1 fruit fly cellular context compared by ENCODE assay signal in the genomic region with DNA sequence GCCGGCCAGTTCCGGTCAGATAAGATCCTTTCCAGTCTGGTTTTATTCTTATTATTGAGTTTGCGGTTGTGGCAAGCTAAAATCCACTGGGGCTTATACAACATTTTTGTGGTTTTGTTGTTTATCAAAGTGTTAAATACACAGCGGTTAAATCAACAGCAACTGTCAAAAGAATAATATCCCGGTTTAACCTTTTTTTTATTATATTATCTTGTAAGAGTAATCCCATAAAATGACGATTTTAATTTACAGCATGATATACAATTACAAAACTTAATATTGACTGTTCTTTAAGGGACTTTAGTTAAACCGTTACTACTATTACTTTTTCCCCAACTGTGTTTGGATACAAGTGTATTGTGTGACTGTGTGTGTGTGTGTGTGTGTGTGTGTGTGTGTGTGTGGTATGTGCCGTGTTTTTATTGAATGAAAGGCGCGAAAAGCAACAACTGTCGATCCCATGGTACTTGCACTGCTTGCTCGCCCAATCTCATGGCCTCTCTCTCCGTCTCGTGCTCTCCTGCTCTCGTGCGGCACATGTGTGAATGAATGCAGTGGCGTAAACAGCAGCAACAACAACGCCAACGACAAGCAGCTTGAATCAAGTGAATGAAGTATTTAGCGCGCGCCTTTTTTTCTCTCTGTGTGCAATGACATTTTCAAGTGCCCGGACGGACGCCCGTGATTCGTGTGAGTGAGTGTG.
TF ChIP-seq lines count a peak whose summit lies in the region.

No protein-coding gene starts in this region.

TF ChIP-seq in whole organism, embryonic, 481 proteins besides CTCF, POLR2A, EP300 and RAD21 (continued from another document and continues in another):
- no peak for TF ChIP-seq ash1 (GFP tag; optimal IDR thresholded peaks at IDR 0.05; lab: Kevin White, UChicago)
- peak; percentile 45; the same call in 1 of the 2 replicates for TF ChIP-seq Ada2b (GFP tag; IDR thresholded peaks at IDR 0.05; lab: Robert Waterston, UW)
- no peak for TF ChIP-seq CG15073 (GFP tag; optimal IDR thresholded peaks at IDR 0.05; lab: Kevin White, UChicago)
- TF ChIP-seq luna (GFP tag; optimal IDR thresholded peaks at IDR 0.05; lab: Kevin White, UChicago): no peak
- no peak for TF ChIP-seq seq (GFP tag; IDR thresholded peaks at IDR 0.05; lab: Robert Waterston, UW)
- no peak for TF ChIP-seq Doc2 (GFP tag; IDR thresholded peaks at IDR 0.05; lab: Robert Waterston, UW)
- no peak for TF ChIP-seq CG8478 (optimal IDR thresholded peaks at IDR 0.05; lab: Kevin White, UChicago)
- no peak for TF ChIP-seq CG6272 (GFP tag; IDR thresholded peaks at IDR 0.05; lab: Robert Waterston, UW)
- TF ChIP-seq Deaf1 (tag; optimal IDR thresholded peaks at IDR 0.05; lab: Kevin White, UChicago): peak; percentile 10
- TF ChIP-seq TFAM (GFP tag; optimal IDR thresholded peaks at IDR 0.05; lab: Kevin White, UChicago): no peak
- TF ChIP-seq Dref (GFP tag; IDR thresholded peaks at IDR 0.05; lab: Robert Waterston, UW): no peak
- TF ChIP-seq nau (GFP tag; optimal IDR thresholded peaks at IDR 0.05; lab: Kevin White, UChicago): peak; percentile 22
- no peak for TF ChIP-seq CG1647 (GFP tag; optimal IDR thresholded peaks at IDR 0.05; lab: Kevin White, UChicago)
- TF ChIP-seq ewg (GFP tag; optimal IDR thresholded peaks at IDR 0.05; lab: Kevin White, UChicago): no peak
- TF ChIP-seq exex (tag; optimal IDR thresholded peaks at IDR 0.05; lab: Kevin White, UChicago): no peak
- no peak for TF ChIP-seq Oaz (GFP tag; IDR thresholded peaks at IDR 0.05; lab: Robert Waterston, UW)
- peak; percentile 12 for TF ChIP-seq Fer1 (GFP tag; optimal IDR thresholded peaks at IDR 0.05; lab: Kevin White, UChicago)
- TF ChIP-seq fru (optimal IDR thresholded peaks at IDR 0.05; lab: Kevin White, UChicago): no peak
- no peak for TF ChIP-seq CG3847 (GFP tag; IDR thresholded peaks at IDR 0.05; lab: Robert Waterston, UW)
- no peak for TF ChIP-seq pho (GFP tag; optimal IDR thresholded peaks at IDR 0.05; lab: Kevin White, UChicago)
- no peak for TF ChIP-seq Hmr (GFP tag; optimal IDR thresholded peaks at IDR 0.05; lab: Kevin White, UChicago)
- no peak for TF ChIP-seq CG10147 (GFP tag; optimal IDR thresholded peaks at IDR 0.05; lab: Kevin White, UChicago)
- TF ChIP-seq Ets65A (GFP tag; lab: Kevin White, UChicago): no peak
- TF ChIP-seq phol (tag; optimal IDR thresholded peaks at IDR 0.05; lab: Kevin White, UChicago): peak; percentile 2
- no peak for TF ChIP-seq Mes4 (GFP tag; optimal IDR thresholded peaks at IDR 0.05; lab: Kevin White, UChicago)
- no peak for TF ChIP-seq sima (GFP tag; optimal IDR thresholded peaks at IDR 0.05; lab: Kevin White, UChicago)
- TF ChIP-seq CG2202 (tag; optimal IDR thresholded peaks at IDR 0.05; lab: Kevin White, UChicago): no peak
- TF ChIP-seq lola (GFP tag; optimal IDR thresholded peaks at IDR 0.05; lab: Kevin White, UChicago): no peak
- TF ChIP-seq Chrac-16 (GFP tag; optimal IDR thresholded peaks at IDR 0.05; lab: Kevin White, UChicago): no peak
- no peak for TF ChIP-seq sna (GFP tag; IDR thresholded peaks at IDR 0.05; lab: Robert Waterston, UW; ENCODE audit: partially characterized antibody)
- TF ChIP-seq vnd (GFP tag; IDR thresholded peaks at IDR 0.05; lab: Robert Waterston, UW; ENCODE audit: partially characterized antibody): peak; percentile 57
- no peak for TF ChIP-seq CG13624 (GFP tag; optimal IDR thresholded peaks at IDR 0.05; lab: Kevin White, UChicago)
- no peak for TF ChIP-seq ATbp (GFP tag; optimal IDR thresholded peaks at IDR 0.05; lab: Kevin White, UChicago)
- TF ChIP-seq CG12659 (GFP tag; optimal IDR thresholded peaks at IDR 0.05; lab: Kevin White, UChicago): peak; percentile 1
- TF ChIP-seq CG16863 (GFP tag; optimal IDR thresholded peaks at IDR 0.05; lab: Kevin White, UChicago): no peak
- TF ChIP-seq BtbVII (GFP tag; optimal IDR thresholded peaks at IDR 0.05; lab: Kevin White, UChicago): no peak
- no peak for TF ChIP-seq Stat92E (GFP tag; optimal IDR thresholded peaks at IDR 0.05; lab: Kevin White, UChicago)
- TF ChIP-seq CG2120 (GFP tag; optimal IDR thresholded peaks at IDR 0.05; lab: Kevin White, UChicago): peak; percentile 1
- no peak for TF ChIP-seq tx (GFP tag; optimal IDR thresholded peaks at IDR 0.05; lab: Kevin White, UChicago)
- TF ChIP-seq sug (tag; optimal IDR thresholded peaks at IDR 0.05; lab: Kevin White, UChicago): no peak
- no peak for TF ChIP-seq ttk (GFP tag; IDR thresholded peaks at IDR 0.05; lab: Robert Waterston, UW)
- peak; percentile 94 for TF ChIP-seq zf30C (GFP tag; optimal IDR thresholded peaks at IDR 0.05; lab: Kevin White, UChicago)
- no peak for TF ChIP-seq Dip3 (GFP tag; optimal IDR thresholded peaks at IDR 0.05; lab: Kevin White, UChicago)
- peak; percentile 27 for TF ChIP-seq CG15269 (tag; optimal IDR thresholded peaks at IDR 0.05; lab: Kevin White, UChicago)
- TF ChIP-seq insv (GFP tag; optimal IDR thresholded peaks at IDR 0.05; lab: Kevin White, UChicago): no peak
- TF ChIP-seq bowl (GFP tag; IDR thresholded peaks at IDR 0.05; lab: Robert Waterston, UW): no peak
- TF ChIP-seq trem (tag; optimal IDR thresholded peaks at IDR 0.05; lab: Kevin White, UChicago): no peak
- TF ChIP-seq Hey (tag; optimal IDR thresholded peaks at IDR 0.05; lab: Kevin White, UChicago): no peak
- no peak for TF ChIP-seq her (GFP tag; optimal IDR thresholded peaks at IDR 0.05; lab: Kevin White, UChicago)
- no peak for TF ChIP-seq Optix (GFP tag; IDR thresholded peaks at IDR 0.05; lab: Robert Waterston, UW)
- TF ChIP-seq sr (GFP tag; IDR thresholded peaks at IDR 0.05; lab: Robert Waterston, UW): no peak; the same call in 2 of the 3 replicates
- TF ChIP-seq ara (GFP tag; IDR thresholded peaks at IDR 0.05; lab: Robert Waterston, UW): no peak
- no peak for TF ChIP-seq croc (GFP tag; conservative IDR thresholded peaks at IDR 0.05; lab: Robert Waterston, UW)
- TF ChIP-seq CG31441 (GFP tag; IDR thresholded peaks at IDR 0.05; lab: Robert Waterston, UW): peak; percentile 44; the same call in 1 of the 2 replicates
- TF ChIP-seq CkIIα-i1 (GFP tag; IDR thresholded peaks at IDR 0.05; lab: Robert Waterston, UW): no peak
- TF ChIP-seq toy (GFP tag; IDR thresholded peaks at IDR 0.05; lab: Robert Waterston, UW): no peak
- no peak for TF ChIP-seq Atf-2 (GFP tag; optimal IDR thresholded peaks at IDR 0.05; lab: Kevin White, UChicago)
- TF ChIP-seq caup (GFP tag; optimal IDR thresholded peaks at IDR 0.05; lab: Kevin White, UChicago; ENCODE audit: severe bottlenecking): no peak
- no peak for TF ChIP-seq CG32532 (GFP tag; IDR thresholded peaks at IDR 0.05; lab: Robert Waterston, UW)
- TF ChIP-seq CG10979 (tag; optimal IDR thresholded peaks at IDR 0.05; lab: Kevin White, UChicago): no peak
- no peak for TF ChIP-seq unc-4 (GFP tag; IDR thresholded peaks at IDR 0.05; lab: Robert Waterston, UW; ENCODE audit: partially characterized antibody)
- no peak for TF ChIP-seq danr (GFP tag; IDR thresholded peaks at IDR 0.05; lab: Robert Waterston, UW)
- TF ChIP-seq CG8388 (GFP tag; optimal IDR thresholded peaks at IDR 0.05; lab: Kevin White, UChicago): no peak
- no peak for TF ChIP-seq Gug (GFP tag; IDR thresholded peaks at IDR 0.05; lab: Robert Waterston, UW)
- TF ChIP-seq CG1233 (GFP tag; optimal IDR thresholded peaks at IDR 0.05; lab: Kevin White, UChicago): no peak
- peak; percentile 47 for TF ChIP-seq unpg (GFP tag; optimal IDR thresholded peaks at IDR 0.05; lab: Kevin White, UChicago)
- no peak for TF ChIP-seq CG2129 (GFP tag; IDR thresholded peaks at IDR 0.05; lab: Robert Waterston, UW; ENCODE audit: partially characterized antibody)
- TF ChIP-seq CG13775 (GFP tag; optimal IDR thresholded peaks at IDR 0.05; lab: Kevin White, UChicago): no peak
- no peak; the same call in 2 of the 3 replicates for TF ChIP-seq zen2 (GFP tag; IDR thresholded peaks at IDR 0.05; lab: Robert Waterston, UW; ENCODE audit: partially characterized antibody)
- no peak; the same call in 1 of the 2 replicates for TF ChIP-seq rib (GFP tag; IDR thresholded peaks at IDR 0.05; lab: Robert Waterston, UW)
- no peak for TF ChIP-seq Lpt (GFP tag; optimal IDR thresholded peaks at IDR 0.05; lab: Kevin White, UChicago)
- no peak for TF ChIP-seq Fer2 (tag; optimal IDR thresholded peaks at IDR 0.05; lab: Kevin White, UChicago)
- TF ChIP-seq tll (GFP tag; optimal IDR thresholded peaks at IDR 0.05; lab: Kevin White, UChicago): peak in 1 of 2 experiments; percentile 42
- TF ChIP-seq CG3065 (GFP tag; optimal IDR thresholded peaks at IDR 0.05; lab: Kevin White, UChicago): no peak
- TF ChIP-seq salm (tag; optimal IDR thresholded peaks at IDR 0.05; lab: Kevin White, UChicago): no peak
- TF ChIP-seq eve (GFP tag; optimal IDR thresholded peaks at IDR 0.05; lab: Kevin White, UChicago): no peak
- no peak for TF ChIP-seq Vsx1 (GFP tag; optimal IDR thresholded peaks at IDR 0.05; lab: Kevin White, UChicago)
- TF ChIP-seq bsh (GFP tag; optimal IDR thresholded peaks at IDR 0.05; lab: Kevin White, UChicago): peak in 1 of 2 experiments; percentile 30
- TF ChIP-seq CG17802 (tag; optimal IDR thresholded peaks at IDR 0.05; lab: Kevin White, UChicago): no peak
- TF ChIP-seq hbn (GFP tag; IDR thresholded peaks at IDR 0.05; lab: Robert Waterston, UW; ENCODE audit: partially characterized antibody): no peak
- no peak for TF ChIP-seq CG7987 (GFP tag; optimal IDR thresholded peaks at IDR 0.05; lab: Kevin White, UChicago)
- TF ChIP-seq eyg (GFP tag; optimal IDR thresholded peaks at IDR 0.05; lab: Kevin White, UChicago): no peak
- TF ChIP-seq CG7372 (GFP tag; IDR thresholded peaks at IDR 0.05; lab: Robert Waterston, UW): no peak
- TF ChIP-seq mld (GFP tag; IDR thresholded peaks at IDR 0.05; lab: Robert Waterston, UW; ENCODE audit: partially characterized antibody): no peak
- peak; percentile 7 for TF ChIP-seq kay (GFP tag; optimal IDR thresholded peaks at IDR 0.05; lab: Kevin White, UChicago)
- TF ChIP-seq Sry-β (GFP tag; optimal IDR thresholded peaks at IDR 0.05; lab: Kevin White, UChicago): no peak
- peak; percentile 64 for TF ChIP-seq gem (tag; optimal IDR thresholded peaks at IDR 0.05; lab: Kevin White, UChicago)
- TF ChIP-seq Rfx (GFP tag; IDR thresholded peaks at IDR 0.05; lab: Robert Waterston, UW): peak; percentile 22; the same call in 1 of the 2 replicates
- TF ChIP-seq nerfin-1 (tag; optimal IDR thresholded peaks at IDR 0.05; lab: Kevin White, UChicago): no peak
- no peak for TF ChIP-seq CG12391 (tag; optimal IDR thresholded peaks at IDR 0.05; lab: Kevin White, UChicago)
- no peak for TF ChIP-seq grn (GFP tag; optimal IDR thresholded peaks at IDR 0.05; lab: Kevin White, UChicago)
- TF ChIP-seq E2f2 (GFP tag; IDR thresholded peaks at IDR 0.05; lab: Robert Waterston, UW): no peak
- no peak for TF ChIP-seq tup (GFP tag; optimal IDR thresholded peaks at IDR 0.05; lab: Kevin White, UChicago)
- no peak for TF ChIP-seq Spps (tag; optimal IDR thresholded peaks at IDR 0.05; lab: Kevin White, UChicago)
- peak; percentile 52 for TF ChIP-seq Sox100B (GFP tag; optimal IDR thresholded peaks at IDR 0.05; lab: Kevin White, UChicago)
- no peak for TF ChIP-seq CG6683 (GFP tag; optimal IDR thresholded peaks at IDR 0.05; lab: Kevin White, UChicago)
- TF ChIP-seq sqz (GFP tag; optimal IDR thresholded peaks at IDR 0.05; lab: Kevin White, UChicago): no peak
- no peak for TF ChIP-seq CG12071 (GFP tag; optimal IDR thresholded peaks at IDR 0.05; lab: Kevin White, UChicago)
- TF ChIP-seq cas (GFP tag; IDR thresholded peaks at IDR 0.05; lab: Robert Waterston, UW): no peak
- TF ChIP-seq Six4 (GFP tag; optimal IDR thresholded peaks at IDR 0.05; lab: Kevin White, UChicago): no peak
- TF ChIP-seq Dfd (GFP tag; optimal IDR thresholded peaks at IDR 0.05; lab: Kevin White, UChicago): peak; percentile 26 to 83
- TF ChIP-seq fd3F (GFP tag; optimal IDR thresholded peaks at IDR 0.05; lab: Kevin White, UChicago): peak; percentile 16
- TF ChIP-seq pum (GFP tag; optimal IDR thresholded peaks at IDR 0.05; lab: Kevin White, UChicago): no peak
- TF ChIP-seq ind (GFP tag; optimal IDR thresholded peaks at IDR 0.05; lab: Kevin White, UChicago): no peak
- no peak for TF ChIP-seq CG4730 (GFP tag; IDR thresholded peaks at IDR 0.05; lab: Robert Waterston, UW)
- TF ChIP-seq CG8290 (GFP tag; optimal IDR thresholded peaks at IDR 0.05; lab: Kevin White, UChicago): no peak
- peak in 1 of 2 experiments; percentile 35 for TF ChIP-seq CG8290 (tag; optimal IDR thresholded peaks at IDR 0.05; lab: Kevin White, UChicago)
- no peak for TF ChIP-seq sens-2 (GFP tag; IDR thresholded peaks at IDR 0.05; lab: Robert Waterston, UW)
- TF ChIP-seq Scr (GFP tag; IDR thresholded peaks at IDR 0.05; lab: Robert Waterston, UW; ENCODE audit: partially characterized antibody): no peak
- peak; percentile 88 for TF ChIP-seq twi (tag; optimal IDR thresholded peaks at IDR 0.05; lab: Kevin White, UChicago)
- no peak for TF ChIP-seq CG12236 (GFP tag; optimal IDR thresholded peaks at IDR 0.05; lab: Kevin White, UChicago)
- no peak for TF ChIP-seq MBD-R2 (GFP tag; IDR thresholded peaks at IDR 0.05; lab: Robert Waterston, UW)
- no peak for TF ChIP-seq ssp (GFP tag; IDR thresholded peaks at IDR 0.05; lab: Robert Waterston, UW)
- TF ChIP-seq B-H2 (GFP tag; optimal IDR thresholded peaks at IDR 0.05; lab: Kevin White, UChicago): no peak
- TF ChIP-seq Kr (GFP tag; optimal IDR thresholded peaks at IDR 0.05; lab: Kevin White, UChicago): no peak
- no peak for TF ChIP-seq br (optimal IDR thresholded peaks at IDR 0.05; lab: Kevin White, UChicago)
- no peak for TF ChIP-seq CG6254 (GFP tag; optimal IDR thresholded peaks at IDR 0.05; lab: Kevin White, UChicago)
- TF ChIP-seq Meics (GFP tag; optimal IDR thresholded peaks at IDR 0.05; lab: Kevin White, UChicago): peak; percentile 16
- no peak for TF ChIP-seq CG1792 (GFP tag; optimal IDR thresholded peaks at IDR 0.05; lab: Kevin White, UChicago)
- no peak for TF ChIP-seq ftz-f1 (GFP tag; optimal IDR thresholded peaks at IDR 0.05; lab: Kevin White, UChicago)
- TF ChIP-seq CG10462 (GFP tag; optimal IDR thresholded peaks at IDR 0.05; lab: Kevin White, UChicago): no peak
- no peak for TF ChIP-seq CG4820 (GFP tag; optimal IDR thresholded peaks at IDR 0.05; lab: Kevin White, UChicago)
- TF ChIP-seq CG11560 (tag; IDR thresholded peaks at IDR 0.05; lab: Robert Waterston, UW): no peak
- TF ChIP-seq jing (GFP tag; optimal IDR thresholded peaks at IDR 0.05; lab: Kevin White, UChicago): no peak
- TF ChIP-seq CG2875 (GFP tag; optimal IDR thresholded peaks at IDR 0.05; lab: Kevin White, UChicago): no peak
- no peak for TF ChIP-seq scrt (GFP tag; optimal IDR thresholded peaks at IDR 0.05; lab: Kevin White, UChicago)
- no peak for TF ChIP-seq CG30403 (GFP tag; optimal IDR thresholded peaks at IDR 0.05; lab: Kevin White, UChicago)
- TF ChIP-seq Sin3A (optimal IDR thresholded peaks at IDR 0.05; lab: Kevin White, UChicago): no peak
- no peak for TF ChIP-seq CG9609 (GFP tag; optimal IDR thresholded peaks at IDR 0.05; lab: Kevin White, UChicago)
